Fruit fly (Drosophila melanogaster) whole organism, embryonic: ENCODE results near the gene orion.
A peak's percentile ranks its signal among the peaks of the same experiment; 100 is the strongest.

Source experiments
- Ada2b ChIP-seq: fragments of 200-800 bp; sonication (Bioruptor generic); IDR thresholded peaks from 2 replicates; pipeline ENCODE4 v1.3.6; 2022; ENCODE audit warnings: missing biosample characterization, missing genetic modification characterization
- Aef1 ChIP-seq: fragments of 200-800 bp; sonication (Bioruptor generic); IDR thresholded peaks from 3 replicates; pipeline ENCODE4 v1.3.6; 2022; ENCODE audit warnings: missing biosample characterization, missing genetic modification characterization
- Atf6 ChIP-seq: fragments of 200-800 bp; sonication (Bioruptor generic); IDR thresholded peaks from 2 replicates; pipeline ENCODE4 v1.3.6; 2022; ENCODE audit warnings: missing biosample characterization, missing genetic modification characterization
- BtbVII ChIP-seq: fragments of 200-800 bp; sonication (Bioruptor generic); optimal IDR thresholded peaks from 3 replicates; lab custom pipeline; 2017; ENCODE audit warnings: missing biosample characterization, mild to moderate bottlenecking, missing genetic modification characterization
- CG11085 ChIP-seq: fragments of 200-800 bp; sonication (Bioruptor generic); IDR thresholded peaks from 2 replicates; pipeline ENCODE4 v1.3.6; 2022; ENCODE audit warnings: missing biosample characterization, missing genetic modification characterization
- CG14050 ChIP-seq: fragments of 200-800 bp; sonication (Bioruptor generic); IDR thresholded peaks from 3 replicates; pipeline ENCODE4 v1.3.6; 2022; ENCODE audit warnings: missing biosample characterization, missing genetic modification characterization
- CG17328 ChIP-seq: fragments of 200-800 bp; sonication (Bioruptor generic); IDR thresholded peaks from 2 replicates; pipeline ENCODE4 v1.3.6; 2022; ENCODE audit warnings: missing biosample characterization, missing genetic modification characterization
- CG18262 ChIP-seq: fragments of 200-800 bp; optimal IDR thresholded peaks from 3 replicates; lab custom pipeline; 2019; ENCODE audit warnings: missing biosample characterization, mild to moderate bottlenecking, missing genetic modification characterization, moderate library complexity
- CG2889 ChIP-seq: fragments of 200-800 bp; sonication (Bioruptor generic); IDR thresholded peaks from 3 replicates; pipeline ENCODE4 v1.3.6; 2022; ENCODE audit warnings: missing biosample characterization, missing genetic modification characterization
- CG30431 ChIP-seq: fragments of 200-800 bp; sonication (Bioruptor generic); optimal IDR thresholded peaks from 2 replicates; lab custom pipeline; 2017; ENCODE audit warnings: missing biosample characterization, missing genetic modification characterization
- CG3163 ChIP-seq: fragments of 200-800 bp; sonication (Bioruptor generic); optimal IDR thresholded peaks from 3 replicates; lab custom pipeline; 2016; ENCODE audit warnings: missing biosample characterization, missing genetic modification characterization
- CG32532 ChIP-seq: fragments of 200-800 bp; sonication (Bioruptor generic); IDR thresholded peaks from 2 replicates; pipeline ENCODE4 v1.3.6; 2022; ENCODE audit warnings: missing biosample characterization, missing genetic modification characterization
- CG34422 ChIP-seq: fragments of 200-800 bp; sonication (Bioruptor generic); IDR thresholded peaks from 3 replicates; pipeline ENCODE4 v1.3.6; 2022; ENCODE audit warnings: missing biosample characterization, missing genetic modification characterization
- CG3847 ChIP-seq: fragments of 200-800 bp; sonication (Bioruptor generic); IDR thresholded peaks from 2 replicates; pipeline ENCODE4 v1.3.6; 2022; ENCODE audit warnings: missing biosample characterization, missing genetic modification characterization
- CG4617 ChIP-seq: fragments of 200-800 bp; sonication (Bioruptor generic); optimal IDR thresholded peaks from 3 replicates; lab custom pipeline; 2016; ENCODE audit warnings: missing biosample characterization, missing genetic modification characterization, borderline replicate concordance
- CG5180 ChIP-seq: fragments of 200-800 bp; sonication (Bioruptor generic); optimal IDR thresholded peaks from 3 replicates; lab custom pipeline; 2017; ENCODE audit warnings: missing biosample characterization, missing genetic modification characterization, mild to moderate bottlenecking, moderate library complexity, missing genetic modification reagents
- CG6813 ChIP-seq: fragments of 200-800 bp; sonication (Bioruptor generic); optimal IDR thresholded peaks from 2 replicates; lab custom pipeline; 2017; ENCODE audit warnings: missing biosample characterization, missing genetic modification characterization, mild to moderate bottlenecking, moderate library complexity, missing genetic modification reagents
- CG9797 ChIP-seq: fragments of 200-800 bp; sonication (Bioruptor generic); optimal IDR thresholded peaks from 3 replicates; lab custom pipeline; 2018; ENCODE audit warnings: missing biosample characterization, mild to moderate bottlenecking, missing genetic modification characterization
- CG9932 ChIP-seq: fragments of 200-800 bp; sonication (Bioruptor generic); IDR thresholded peaks from 2 replicates; pipeline ENCODE4 v1.3.6; 2022; ENCODE audit warnings: missing biosample characterization, missing genetic modification characterization
- Camta ChIP-seq: fragments of 200-800 bp; sonication (Bioruptor generic); optimal IDR thresholded peaks from 2 replicates; lab custom pipeline; 2016; ENCODE audit warnings: missing biosample characterization, missing genetic modification characterization
- D ChIP-seq, 2 experiments: fragments of 200-800 bp in 1 of 2; fragments of >200 bp in 1 of 2; sonication (Bioruptor generic) in 1 of 2; optimal IDR thresholded peaks; 2 replicates in 1 of 2; 3 replicates in 1 of 2; lab custom pipeline; 2017; ENCODE audit warnings: mild to moderate bottlenecking in 1 of 2, missing biosample characterization in 1 of 2, missing genetic modification characterization in 1 of 2, missing genetic modification reagents in 1 of 2
- D19A ChIP-seq: fragments of 200-800 bp; optimal IDR thresholded peaks from 3 replicates; lab custom pipeline; 2019; ENCODE audit warnings: missing biosample characterization, mild to moderate bottlenecking, missing genetic modification characterization, moderate library complexity
- Dad ChIP-seq: fragments of 200-800 bp; sonication (Bioruptor generic); optimal IDR thresholded peaks from 3 replicates; lab custom pipeline; 2016; ENCODE audit warnings: missing biosample characterization, missing genetic modification characterization
- Eip74EF ChIP-seq, 2 experiments: fragments of 200-800 bp in 1 of 2; fragments of >200 bp in 1 of 2; sonication (Bioruptor generic) in 1 of 2; optimal IDR thresholded peaks; 2 replicates each; lab custom pipeline; 2017 to 2019; ENCODE audit warnings: missing biosample characterization in 2 of 2, missing genetic modification characterization in 2 of 2, mild to moderate bottlenecking in 1 of 2, moderate library complexity in 1 of 2
- Ets65A ChIP-seq: fragments of 200-800 bp; sonication (Bioruptor generic); peaks from one replicate; lab custom pipeline; 2016; ENCODE audit warnings: missing biosample characterization, missing genetic modification characterization
- Ets97D ChIP-seq: fragments of 200-800 bp; sonication (Bioruptor generic); optimal IDR thresholded peaks from 3 replicates; lab custom pipeline; 2016; ENCODE audit warnings: missing biosample characterization, missing genetic modification characterization
- HLH3B ChIP-seq: fragments of 200-800 bp; sonication (Bioruptor generic); IDR thresholded peaks from 2 replicates; pipeline ENCODE4 v1.3.6; 2022; ENCODE audit warnings: missing biosample characterization, missing genetic modification characterization
- HLH4C ChIP-seq: fragments of 200-800 bp; sonication (Bioruptor generic); IDR thresholded peaks from 3 replicates; pipeline ENCODE4 v1.3.6; 2022; ENCODE audit warnings: missing biosample characterization, missing genetic modification characterization; ENCODE audit not compliant: partially characterized antibody
- Hand ChIP-seq: fragments of 200-800 bp; sonication (Bioruptor generic); optimal IDR thresholded peaks from 2 replicates; lab custom pipeline; 2017; ENCODE audit warnings: mild to moderate bottlenecking, missing biosample characterization, missing genetic modification reagents, missing genetic modification characterization
- HmgZ ChIP-seq: fragments of 200-800 bp; sonication (Bioruptor generic); optimal IDR thresholded peaks from 2 replicates; lab custom pipeline; 2018; ENCODE audit warnings: missing biosample characterization, mild to moderate bottlenecking, missing genetic modification characterization
- Hr78 ChIP-seq, 2 experiments: fragments of 200-800 bp in 1 of 2; fragments of >200 bp in 1 of 2; sonication (Bioruptor generic) in 1 of 2; optimal IDR thresholded peaks; 2 replicates each; lab custom pipeline; 2017 to 2019; ENCODE audit warnings: missing biosample characterization in 2 of 2, missing genetic modification characterization in 2 of 2, mild to moderate bottlenecking in 1 of 2, moderate library complexity in 1 of 2
- Meics ChIP-seq: fragments of 200-800 bp; sonication (Bioruptor generic); optimal IDR thresholded peaks from 2 replicates; lab custom pipeline; 2017; ENCODE audit warnings: missing biosample characterization, mild to moderate bottlenecking, missing genetic modification characterization
- Sry-β ChIP-seq: fragments of 200-800 bp; sonication (Bioruptor generic); optimal IDR thresholded peaks from 2 replicates; lab custom pipeline; 2018; ENCODE audit warnings: missing biosample characterization, mild to moderate bottlenecking, missing genetic modification characterization, moderate library complexity
- Xbp1 ChIP-seq: fragments of 200-800 bp; sonication (Bioruptor generic); optimal IDR thresholded peaks from 3 replicates; lab custom pipeline; 2016; ENCODE audit warnings: missing biosample characterization, mild to moderate bottlenecking, missing genetic modification characterization
- abd-A ChIP-seq: fragments of 200-800 bp; sonication (Bioruptor generic); optimal IDR thresholded peaks from 3 replicates; lab custom pipeline; 2019; ENCODE audit warnings: missing biosample characterization, mild to moderate bottlenecking, missing genetic modification characterization, moderate library complexity
- caup ChIP-seq: fragments of 200-800 bp; sonication (Bioruptor generic); optimal IDR thresholded peaks from 3 replicates; lab custom pipeline; 2017; ENCODE audit warnings: missing biosample characterization, mild to moderate bottlenecking, missing genetic modification characterization, moderate library complexity; ENCODE audit not compliant: severe bottlenecking
- cg ChIP-seq: fragments of 200-800 bp; sonication (Bioruptor generic); optimal IDR thresholded peaks from 3 replicates; lab custom pipeline; 2019; ENCODE audit warnings: missing biosample characterization, mild to moderate bottlenecking, missing genetic modification characterization, moderate library complexity
- crol ChIP-seq: fragments of 200-800 bp; sonication (Bioruptor generic); IDR thresholded peaks from 2 replicates; pipeline ENCODE4 v1.3.6; 2022; ENCODE audit warnings: missing biosample characterization, missing genetic modification characterization
- esg ChIP-seq: fragments of 200-800 bp; sonication (Bioruptor generic); conservative IDR thresholded peaks from 2 replicates; pipeline ENCODE4 v1.3.6; 2022; ENCODE audit warnings: missing biosample characterization, missing genetic modification characterization
- kni ChIP-seq: fragments of 200-800 bp; sonication (Bioruptor generic); optimal IDR thresholded peaks from 3 replicates; lab custom pipeline; 2017; ENCODE audit warnings: mild to moderate bottlenecking, missing biosample characterization, missing genetic modification reagents, missing genetic modification characterization
- mam ChIP-seq: fragments of 200-800 bp; sonication (Bioruptor generic); optimal IDR thresholded peaks from 3 replicates; lab custom pipeline; 2016; ENCODE audit warnings: missing biosample characterization, missing genetic modification characterization
- prd ChIP-seq, 3 experiments: fragments of >200 bp in 2 of 3; fragments of 200-800 bp in 1 of 3; sonication (Bioruptor generic) in 1 of 3; optimal IDR thresholded peaks in 2 of 3; IDR thresholded peaks in 1 of 3; 2 replicates in 2 of 3; 3 replicates in 1 of 3; pipeline versions ENCODE4 v1.3.6 to Lab custom; 2017 to 2022; ENCODE audit warnings: missing biosample characterization in 1 of 3, missing genetic modification characterization in 1 of 3
- salm ChIP-seq: fragments of 200-800 bp; sonication (Bioruptor generic); optimal IDR thresholded peaks from 2 replicates; lab custom pipeline; 2018; ENCODE audit warnings: missing biosample characterization, mild to moderate bottlenecking, missing genetic modification characterization
- tin ChIP-seq: fragments of 200-800 bp; sonication (Bioruptor generic); optimal IDR thresholded peaks from 3 replicates; lab custom pipeline; 2016; ENCODE audit warnings: missing biosample characterization, missing genetic modification characterization
- tx ChIP-seq: fragments of 200-800 bp; sonication (Bioruptor generic); optimal IDR thresholded peaks from 2 replicates; lab custom pipeline; 2016; ENCODE audit warnings: missing biosample characterization, missing genetic modification characterization
- wek ChIP-seq: fragments of 200-800 bp; sonication (Bioruptor generic); optimal IDR thresholded peaks from 3 replicates; lab custom pipeline; 2018; ENCODE audit warnings: missing biosample characterization, mild to moderate bottlenecking, missing genetic modification characterization, moderate library complexity

orion gene

dm6 chrX:7937588-7938481, 8.9 kb downstream of the orion start (continued):
- TF ChIP-seq CG9797 (GFP tag; lab: Kevin White, UChicago) (peak; percentile 14), Dad (peak; percentile 59), CG34422 (GFP tag; lab: Robert Waterston, UW) (peak; percentile 58; the same call in 2 of the 3 replicates), HmgZ (tag; lab: Kevin White, UChicago) (no peak), CG30431 (GFP tag; lab: Kevin White, UChicago) (peak; percentile 86), CG5180 (peak; percentile 77), mam (GFP tag; lab: Kevin White, UChicago) (peak; percentile 52), Ada2b (GFP tag; lab: Robert Waterston, UW) (peak; percentile 41; the same call in 1 of the 2 replicates), Ets97D (GFP tag; lab: Kevin White, UChicago) (peak; percentile 50), CG17328 (peak; percentile 68), tx (GFP tag; lab: Kevin White, UChicago) (peak; percentile 76), HLH4C (GFP tag; lab: Robert Waterston, UW) (no peak), tin (GFP tag; lab: Kevin White, UChicago) (peak; percentile 82), Xbp1 (GFP tag; lab: Kevin White, UChicago) (peak; percentile 78), CG4617 (GFP tag; lab: Kevin White, UChicago) (peak; percentile 45), Aef1 (peak; percentile 47; the same call in 1 of the 3 replicates), abd-A (no peak), CG3847 (GFP tag; lab: Robert Waterston, UW) (peak; percentile 38; the same call in 1 of the 2 replicates), cg (GFP tag; lab: Kevin White, UChicago) (peak; percentile 95), Ets65A (GFP tag; lab: Kevin White, UChicago) (peak; percentile 98), caup (GFP tag; lab: Kevin White, UChicago) (peak; percentile 31), wek (GFP tag; lab: Kevin White, UChicago) (peak; percentile 12), Camta (GFP tag; lab: Kevin White, UChicago) (peak; percentile 89), CG14050 (peak; percentile 38; the same call in 1 of the 3 replicates), D19A (tag; lab: Kevin White, UChicago) (peak; percentile 82), CG9932 (GFP tag; lab: Robert Waterston, UW) (no peak; the same call in 1 of the 2 replicates), esg (GFP tag; lab: Robert Waterston, UW) (peak; percentile 76), Hr78 (GFP tag; optimal IDR thresholded peaks at IDR 0.05; lab: Kevin White, UChicago) (no peak), prd (optimal IDR thresholded peaks at IDR 0.05; lab: Kevin White, UChicago) (no peak), prd (GFP tag; IDR thresholded peaks at IDR 0.05; lab: Robert Waterston, UW) (no peak; the same call in none of the 3 replicates), CG11085 (GFP tag; lab: Robert Waterston, UW) (no peak), BtbVII (peak; percentile 60), salm (peak; percentile 45), HLH3B (GFP tag; lab: Robert Waterston, UW) (peak; percentile 63; the same call in 1 of the 2 replicates), Atf6 (GFP tag; lab: Robert Waterston, UW) (peak; percentile 23; the same call in 1 of the 2 replicates), Meics (peak; percentile 68), CG32532 (GFP tag; lab: Robert Waterston, UW) (0 out of 2 replicates have a peak, but pooled peaks have one; percentile 52), Hand (GFP tag; lab: Kevin White, UChicago) (peak; percentile 13), Eip74EF (GFP tag; optimal IDR thresholded peaks at IDR 0.05; lab: Kevin White, UChicago) (peak in 1 of 2 experiments; percentile 75), CG18262 (tag; lab: Kevin White, UChicago) (peak; percentile 92), CG6813 (GFP tag; lab: Kevin White, UChicago) (peak; percentile 64), CG2889 (GFP tag; lab: Robert Waterston, UW) (0 out of 3 replicates have a peak, but pooled peaks have one; percentile 15), Sry-β (GFP tag; lab: Kevin White, UChicago) (peak; percentile 47), CG3163 (GFP tag; lab: Kevin White, UChicago) (peak; percentile 48), crol (GFP tag; lab: Robert Waterston, UW) (peak; percentile 74), kni (peak; percentile 87), D (optimal IDR thresholded peaks at IDR 0.05; lab: Kevin White, UChicago) (no peak), D (GFP tag; optimal IDR thresholded peaks at IDR 0.05; lab: Kevin White, UChicago) (peak; percentile 93)
